Worm (Caenorhabditis elegans) whole organism, young adult: ENCODE results near the gene Y48E1B.8.

Experiments used
- B0336.3 ChIP-seq: fragments of 200-800 bp; sonication (Bioruptor generic); IDR thresholded peaks from 2 replicates; pipeline ENCODE4 v1.3.6; 2022; ENCODE audit warnings: missing genetic modification characterization, missing compliant biosample characterization
- C17E4.6 ChIP-seq: fragments of 200-800 bp; sonication (Bioruptor generic); IDR thresholded peaks from 2 replicates; pipeline ENCODE4 v1.3.6; 2022; ENCODE audit warnings: missing genetic modification reagents, missing genetic modification characterization, missing compliant biosample characterization
- F22D6.2 ChIP-seq: sonication (generic microtip); optimal IDR thresholded peaks from 2 replicates; lab custom pipeline; 2016; ENCODE audit warnings: mild to moderate bottlenecking, missing genetic modification characterization, missing compliant biosample characterization
- F37B4.10 ChIP-seq: fragments of 200-800 bp; sonication (Bioruptor generic); IDR thresholded peaks from 2 replicates; pipeline ENCODE4 v1.3.6; 2022; ENCODE audit warnings: missing genetic modification characterization, missing compliant biosample characterization
- F39B2.1 ChIP-seq: fragments of 200-800 bp; sonication (Bioruptor generic); IDR thresholded peaks from 2 replicates; pipeline ENCODE4 v1.3.6; 2022; ENCODE audit warnings: missing genetic modification reagents, missing genetic modification characterization, missing compliant biosample characterization
- F55B11.4 ChIP-seq: sonication (generic microtip); optimal IDR thresholded peaks from 2 replicates; lab custom pipeline; 2016; ENCODE audit warnings: missing compliant biosample characterization, missing genetic modification characterization, borderline replicate concordance; ENCODE audit not compliant: insufficient read depth
- F57A8.1 ChIP-seq: fragments of 200-800 bp; sonication (Bioruptor generic); optimal IDR thresholded peaks from 2 replicates; lab custom pipeline; 2018; ENCODE audit warnings: mild to moderate bottlenecking, missing genetic modification characterization, moderate library complexity, missing compliant biosample characterization
- athp-1 ChIP-seq: sonication (generic microtip); optimal IDR thresholded peaks from 2 replicates; lab custom pipeline; 2017; ENCODE audit warnings: mild to moderate bottlenecking, missing genetic modification characterization, missing compliant biosample characterization
- attf-3 ChIP-seq: fragments of 200-800 bp; sonication (Bioruptor generic); conservative IDR thresholded peaks from 2 replicates; pipeline ENCODE4 v1.3.6; 2022; ENCODE audit warnings: missing genetic modification reagents, missing genetic modification characterization, missing compliant biosample characterization
- attf-6 ChIP-seq: fragments of 200-800 bp; sonication (Bioruptor generic); IDR thresholded peaks from 2 replicates; pipeline ENCODE4 v1.3.6; 2022; ENCODE audit warnings: missing genetic modification reagents, missing genetic modification characterization, missing compliant biosample characterization
- ccch-3 ChIP-seq: fragments of 200-800 bp; sonication (Bioruptor generic); optimal IDR thresholded peaks from 2 replicates; lab custom pipeline; 2018; ENCODE audit warnings: mild to moderate bottlenecking, missing genetic modification characterization, missing compliant biosample characterization
- cebp-2 ChIP-seq: fragments of 200-800 bp; sonication (Bioruptor generic); IDR thresholded peaks from 2 replicates; pipeline ENCODE4 v1.3.6; 2022; ENCODE audit warnings: missing genetic modification characterization, missing compliant biosample characterization
- ceh-100 ChIP-seq: fragments of 200-800 bp; sonication (Bioruptor generic); IDR thresholded peaks from 2 replicates; pipeline ENCODE4 v1.3.6; 2022; ENCODE audit warnings: missing genetic modification reagents, missing genetic modification characterization, missing compliant biosample characterization
- ceh-40 ChIP-seq: fragments of 200-800 bp; sonication (Bioruptor generic); IDR thresholded peaks from 2 replicates; pipeline ENCODE4 v1.3.6; 2022; ENCODE audit warnings: missing genetic modification characterization, missing compliant biosample characterization
- dpl-1 ChIP-seq: fragments of 150-350 bp; optimal IDR thresholded peaks from 2 replicates; lab custom pipeline; 2014; ENCODE audit warnings: missing biosample characterization, missing genetic modification reagents, missing genetic modification characterization
- egrh-3 ChIP-seq: fragments of 200-800 bp; sonication (Bioruptor generic); IDR thresholded peaks from 2 replicates; pipeline ENCODE4 v1.3.6; 2022; ENCODE audit warnings: missing genetic modification reagents, missing genetic modification characterization, missing compliant biosample characterization
- him-1 ChIP-seq: sonication (generic microtip); optimal IDR thresholded peaks from 2 replicates; lab custom pipeline; 2016; ENCODE audit warnings: missing genotype, missing genetic modification reagents, missing genetic modification characterization, missing compliant biosample characterization
- hmg-1.2 ChIP-seq: fragments of 200-800 bp; sonication (Bioruptor generic); IDR thresholded peaks from 2 replicates; pipeline ENCODE4 v1.3.6; 2022; ENCODE audit warnings: missing genetic modification reagents, missing genetic modification characterization, missing compliant biosample characterization
- hrde-1 ChIP-seq: sonication (generic microtip); optimal IDR thresholded peaks from 2 replicates; lab custom pipeline; 2016; ENCODE audit warnings: missing genetic modification characterization, mild to moderate bottlenecking, missing compliant biosample characterization, moderate library complexity, missing genotype, missing genetic modification reagents, borderline replicate concordance
- hsf-1 ChIP-seq: fragments of 200-800 bp; sonication (Bioruptor generic); IDR thresholded peaks from 2 replicates; pipeline ENCODE4 v1.3.6; 2022; ENCODE audit warnings: missing genetic modification reagents, missing genetic modification characterization, missing compliant biosample characterization
- lin-26 ChIP-seq: fragments of 200-800 bp; sonication (Bioruptor generic); IDR thresholded peaks from 2 replicates; pipeline ENCODE4 v1.3.6; 2022; ENCODE audit warnings: missing genetic modification reagents, missing genetic modification characterization, missing compliant biosample characterization
- lin-54 ChIP-seq: fragments of 200-800 bp; sonication (Bioruptor generic); optimal IDR thresholded peaks from 2 replicates; lab custom pipeline; 2018; ENCODE audit warnings: mild to moderate bottlenecking, missing genetic modification characterization, missing compliant biosample characterization
- lsl-1 ChIP-seq: fragments of 200-800 bp; sonication (Bioruptor generic); optimal IDR thresholded peaks from 2 replicates; lab custom pipeline; 2018; ENCODE audit warnings: mild to moderate bottlenecking, missing genetic modification characterization, moderate library complexity, missing compliant biosample characterization
- madf-3 ChIP-seq: fragments of 200-800 bp; sonication (Bioruptor generic); IDR thresholded peaks from 2 replicates; pipeline ENCODE4 v1.3.6; 2022; ENCODE audit warnings: missing genetic modification reagents, missing genetic modification characterization, missing compliant biosample characterization
- madf-6 ChIP-seq: fragments of 200-800 bp; sonication (Bioruptor generic); IDR thresholded peaks from 2 replicates; pipeline ENCODE4 v1.3.6; 2022; ENCODE audit warnings: missing genetic modification reagents, missing genetic modification characterization, missing compliant biosample characterization
- mel-28 ChIP-seq: sonication (generic microtip); optimal IDR thresholded peaks from 2 replicates; lab custom pipeline; 2016; ENCODE audit warnings: borderline replicate concordance, mild to moderate bottlenecking, missing genetic modification characterization, missing compliant biosample characterization
- nhr-27 ChIP-seq: fragments of 200-800 bp; sonication (Bioruptor generic); optimal IDR thresholded peaks from 2 replicates; lab custom pipeline; 2018; ENCODE audit warnings: mild to moderate bottlenecking, missing genetic modification characterization, moderate library complexity, missing compliant biosample characterization
- nhr-90 ChIP-seq: sonication (generic microtip); optimal IDR thresholded peaks from 2 replicates; lab custom pipeline; 2016; ENCODE audit warnings: missing genotype, mild to moderate bottlenecking, missing genetic modification characterization, missing compliant biosample characterization
- sea-2 ChIP-seq: fragments of 200-800 bp; sonication (Bioruptor generic); IDR thresholded peaks from 2 replicates; pipeline ENCODE4 v1.3.6; 2022; ENCODE audit warnings: missing genetic modification characterization, missing compliant biosample characterization
- snpc-1.1 ChIP-seq: sonication (generic microtip); optimal IDR thresholded peaks from 2 replicates; lab custom pipeline; 2017; ENCODE audit warnings: missing genetic modification characterization, mild to moderate bottlenecking, missing compliant biosample characterization, antibody characterized with exemption, moderate library complexity, missing genotype, missing genetic modification reagents; ENCODE audit not compliant: insufficient read depth
- snpc-3.4 ChIP-seq: sonication (generic microtip); optimal IDR thresholded peaks from 2 replicates; lab custom pipeline; 2017; ENCODE audit warnings: missing genetic modification characterization, mild to moderate bottlenecking, missing compliant biosample characterization, antibody characterized with exemption, moderate library complexity, missing genotype, missing genetic modification reagents
- snpc-4 ChIP-seq, 5 experiments: fragments of 150-350 bp in 1 of 5; sonication (generic microtip) in 4 of 5; optimal IDR thresholded peaks; 2 replicates each; lab custom pipeline; 2014 to 2018; ENCODE audit warnings: missing genetic modification characterization in 5 of 5, missing biosample characterization in 3 of 5, antibody characterized with exemption in 2 of 5, mild to moderate bottlenecking in 2 of 5, missing compliant biosample characterization in 2 of 5, missing genotype in 2 of 5, moderate library complexity in 2 of 5, missing genetic modification reagents in 1 of 5
- somi-1 ChIP-seq: fragments of 200-800 bp; sonication (Bioruptor generic); optimal IDR thresholded peaks from 2 replicates; lab custom pipeline; 2018; ENCODE audit warnings: mild to moderate bottlenecking, missing genetic modification characterization, missing compliant biosample characterization
- xnd-1 ChIP-seq: sonication (generic microtip); optimal IDR thresholded peaks from 2 replicates; lab custom pipeline; 2016; ENCODE audit warnings: missing genotype, missing genetic modification reagents, missing genetic modification characterization, missing compliant biosample characterization
- zfh-2 ChIP-seq: fragments of 200-800 bp; sonication (Bioruptor generic); conservative IDR thresholded peaks from 2 replicates; pipeline ENCODE4 v1.3.6; 2022; ENCODE audit warnings: missing genetic modification reagents, missing genetic modification characterization, missing compliant biosample characterization
- ztf-22 ChIP-seq: fragments of 200-800 bp; sonication (Bioruptor generic); optimal IDR thresholded peaks from 2 replicates; lab custom pipeline; 2018; ENCODE audit warnings: mild to moderate bottlenecking, missing genetic modification characterization, moderate library complexity, missing compliant biosample characterization
- ztf-28 ChIP-seq: fragments of 200-800 bp; sonication (Bioruptor generic); IDR thresholded peaks from 2 replicates; pipeline ENCODE4 v1.3.6; 2022; ENCODE audit warnings: missing genetic modification reagents, missing genetic modification characterization, missing compliant biosample characterization

Gene Y48E1B.8

DNA sequence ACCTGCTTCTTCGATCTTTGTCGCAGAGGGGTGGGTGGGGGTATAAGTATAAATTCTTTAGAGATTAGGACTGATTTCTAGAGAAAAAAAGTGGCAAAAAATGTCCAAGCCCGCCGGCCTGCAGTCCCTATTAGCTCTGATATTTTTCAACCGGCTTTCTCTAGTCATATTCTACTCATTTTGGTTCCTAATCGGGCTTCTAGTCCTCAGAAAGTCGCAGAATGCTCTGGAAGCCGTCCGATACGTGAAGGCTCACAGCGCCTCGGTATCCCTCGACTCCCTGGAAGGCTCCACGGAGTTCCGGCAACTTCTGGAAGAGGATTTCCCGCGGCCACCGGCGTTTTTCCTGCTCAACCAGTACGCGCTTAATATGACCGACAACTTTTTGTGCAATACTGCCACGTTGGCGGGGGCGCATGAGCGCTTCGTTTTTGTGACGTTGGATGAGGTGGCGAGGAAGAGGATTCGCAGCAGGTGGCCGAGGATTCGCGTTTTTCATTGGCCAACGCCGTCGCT, at the start of gene Y48E1B.8:
Gene Y48E1B.8 (plus strand): TSS at position 51 of the 516 bp plus-strand sequence.
- TF ChIP-seq lin-26 (GFP tag; lab: Robert Waterston, UW) = no peak
- TF ChIP-seq zfh-2 (GFP tag; lab: Robert Waterston, UW) = peak; percentile 61

DNA sequence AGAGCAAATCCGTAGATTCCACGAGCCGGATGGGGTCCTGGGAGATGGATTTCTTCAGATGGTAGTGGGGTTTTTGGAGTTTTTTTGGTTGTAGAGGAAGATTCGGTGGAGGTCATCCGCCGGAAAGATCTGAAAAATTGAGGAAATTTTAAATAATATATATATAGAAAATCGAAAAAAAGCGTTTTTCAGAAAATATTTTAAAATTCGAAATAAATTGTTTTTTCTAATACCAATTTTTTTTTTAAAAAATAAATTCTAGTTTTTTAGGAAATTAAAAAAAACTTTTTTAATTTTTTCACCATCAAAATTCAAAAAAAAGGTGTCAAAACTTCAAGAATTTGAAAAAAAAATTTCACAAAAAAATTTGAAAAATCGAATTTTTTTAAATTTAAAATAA, 44.5 kb upstream of the Y48E1B.8 start, which contains the start of the genes noa-1 and Y48E1B.17:
Gene noa-1 (minus strand): TSS at position 101 of the 400 bp plus-strand sequence.
Gene Y48E1B.17 (minus strand): TSS at position 129 of the 400 bp plus-strand sequence.
- TF ChIP-seq attf-3 (GFP tag; lab: Robert Waterston, UW) (no peak), ztf-28 (GFP tag; lab: Robert Waterston, UW) (no peak), him-1 (tag; lab: Kevin White, UChicago) (no peak), athp-1 (tag; lab: Kevin White, UChicago) (no peak)

DNA sequence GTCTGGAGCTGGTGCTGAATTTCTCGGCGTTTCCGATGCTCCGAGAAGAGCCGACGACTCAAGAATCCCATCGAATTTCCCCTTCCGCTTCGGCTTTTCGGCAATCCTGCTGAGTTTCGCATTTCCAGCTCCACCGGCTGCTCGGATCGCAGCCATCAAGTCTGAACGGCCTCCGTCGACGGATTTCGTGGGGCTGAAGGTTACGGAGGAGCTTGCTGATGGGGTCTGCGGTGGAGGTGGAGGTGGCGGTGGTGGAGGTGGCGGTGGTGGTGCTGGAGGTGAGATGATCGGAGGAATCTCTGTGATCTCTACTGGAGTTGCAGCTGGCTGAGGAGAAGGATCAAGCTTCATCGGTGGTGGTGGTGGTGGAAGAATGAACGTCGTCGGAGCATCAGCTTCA, 42.5 kb upstream of the Y48E1B.8 start:
- TF ChIP-seq dpl-1 (no peak), snpc-1.1 (tag; lab: Kevin White, UChicago) (no peak), ztf-22 (no peak), madf-6 (no peak), F55B11.4 (tag; lab: Kevin White, UChicago) (no peak), F39B2.1 (no peak), egrh-3 (GFP tag; lab: Robert Waterston, UW) (peak; percentile 88), attf-6 (GFP tag; lab: Robert Waterston, UW) (no peak), ceh-40 (GFP tag; lab: Robert Waterston, UW) (no peak), zfh-2 (GFP tag; lab: Robert Waterston, UW) (peak; percentile 93), hrde-1 (tag; lab: Kevin White, UChicago) (no peak)

- no peak for TF ChIP-seq hmg-1.2 (GFP tag; lab: Robert Waterston, UW)
- TF ChIP-seq xnd-1 (tag; lab: Kevin White, UChicago) = no peak
- no peak for TF ChIP-seq attf-6 (GFP tag; lab: Robert Waterston, UW)
- TF ChIP-seq C17E4.6 = no peak
- TF ChIP-seq B0336.3 (GFP tag; lab: Robert Waterston, UW) = no peak
- TF ChIP-seq nhr-27 (tag; lab: Kevin White, UChicago) = no peak
These were observed 38.0 kb upstream of the Y48E1B.8 start, which contains the start of gene ddl-2 for ce11 chrII:13547545-13547944. Gene ddl-2, minus strand, starts transcription at chrII:13547645.

- TF ChIP-seq egrh-3 (GFP tag; lab: Robert Waterston, UW) (peak; percentile 42; the same call in 1 of the 2 replicates), lsl-1 (no peak), F37B4.10 (GFP tag; lab: Robert Waterston, UW) (0 out of 2 replicates have a peak, but pooled peaks have one; percentile 7)
- TF ChIP-seq, all 124 proteins: peak for 2
These were observed 25.0 kb upstream of the Y48E1B.8 start for ce11 chrII:13560553-13560952.

- TF ChIP-seq F57A8.1 (GFP tag; lab: Kevin White, UChicago) (no peak), somi-1 (GFP tag; lab: Kevin White, UChicago) (no peak), snpc-1.1 (tag; lab: Kevin White, UChicago) (no peak), F22D6.2 (tag; lab: Kevin White, UChicago) (no peak), mel-28 (no peak), ztf-22 (no peak), snpc-3.4 (tag; lab: Kevin White, UChicago) (no peak), cebp-2 (GFP tag; lab: Robert Waterston, UW) (no peak), madf-3 (no peak), sea-2 (no peak), ccch-3 (GFP tag; lab: Kevin White, UChicago) (no peak), zfh-2 (GFP tag; lab: Robert Waterston, UW) (no peak), nhr-90 (tag; lab: Kevin White, UChicago) (no peak), hsf-1 (GFP tag; lab: Robert Waterston, UW) (no peak), lin-54 (no peak), snpc-4 (GFP tag; optimal IDR thresholded peaks at IDR 0.05; lab: Kevin White, UChicago) (no peak), snpc-4 (tag; optimal IDR thresholded peaks at IDR 0.05; lab: Kevin White, UChicago) (no peak), ceh-100 (GFP tag; lab: Robert Waterston, UW) (no peak)
These were observed 17.6 kb upstream of the Y48E1B.8 start, which contains the start of gene Y48E1B.3 for ce11 chrII:13567871-13568270. Gene Y48E1B.3, minus strand, starts transcription at chrII:13567971.
